Worm (Caenorhabditis elegans) whole organism, L1 larva: ENCODE data around the gene col-83.

ENCODE experiments used
- aha-1 ChIP-seq: fragments of 150-350 bp; optimal IDR thresholded peaks from 2 replicates; lab custom pipeline; 2014; ENCODE audit warnings: missing biosample characterization, missing genetic modification characterization
- ama-1 ChIP-seq: fragments of 150-350 bp; optimal IDR thresholded peaks from 2 replicates; lab custom pipeline; 2014
- dpl-1 ChIP-seq, 3 experiments: fragments of 150-350 bp in 2 of 3; sonication (generic microtip) in 1 of 3; optimal IDR thresholded peaks; 2 replicates each; lab custom pipeline; 2014 to 2017; ENCODE audit warnings: missing biosample characterization in 3 of 3, missing genetic modification characterization in 3 of 3, missing genetic modification reagents in 3 of 3
- irx-1 ChIP-seq: sonication (generic microtip); optimal IDR thresholded peaks from 2 replicates; lab custom pipeline; 2016; ENCODE audit warnings: missing genetic modification characterization, missing compliant biosample characterization
- lin-13 ChIP-seq: fragments of 150-350 bp; optimal IDR thresholded peaks from 2 replicates; lab custom pipeline; 2014; ENCODE audit warnings: missing biosample characterization, missing genetic modification reagents, missing genetic modification characterization
- snpc-4 ChIP-seq: fragments of 150-350 bp; optimal IDR thresholded peaks from 2 replicates; lab custom pipeline; 2014; ENCODE audit warnings: missing biosample characterization, missing genetic modification characterization

ce11 chrII:11045872-11046271 lies at the start of gene col-83:
- TF ChIP-seq aha-1 (tag; lab: Kevin White, UChicago) (no peak), irx-1 (tag; lab: Kevin White, UChicago) (no peak), snpc-4 (tag; lab: Kevin White, UChicago) (no peak), lin-13 (GFP tag; lab: Kevin White, UChicago) (no peak), ama-1 (lab: Kevin White, UChicago) (no peak), dpl-1 (GFP tag; optimal IDR thresholded peaks at IDR 0.05; lab: Kevin White, UChicago) (no peak)
